Fruit fly (Drosophila melanogaster) whole organism, embryonic: ENCODE measurements around the gene Upf2.

Experiments used
- Adf1 ChIP-seq: fragments of 200-800 bp; sonication (Bioruptor generic); IDR thresholded peaks from 2 replicates; pipeline ENCODE4 v1.3.6; 2022; ENCODE audit warnings: missing biosample characterization, missing genetic modification characterization
- CG11456 ChIP-seq: fragments of 200-800 bp; sonication (Bioruptor generic); IDR thresholded peaks from 3 replicates; pipeline ENCODE4 v1.3.6; 2022; ENCODE audit warnings: missing biosample characterization, missing genetic modification characterization
- CG12942 ChIP-seq: fragments of 200-800 bp; sonication (Bioruptor generic); optimal IDR thresholded peaks from 3 replicates; lab custom pipeline; 2016; ENCODE audit warnings: missing biosample characterization, missing genetic modification characterization
- CG13894 ChIP-seq: fragments of 200-800 bp; sonication (Bioruptor generic); optimal IDR thresholded peaks from 3 replicates; lab custom pipeline; 2018; ENCODE audit warnings: missing biosample characterization, mild to moderate bottlenecking, missing genetic modification characterization, moderate library complexity
- CG14014 ChIP-seq: fragments of 200-800 bp; sonication (Bioruptor generic); IDR thresholded peaks from 2 replicates; pipeline ENCODE4 v1.3.6; 2022; ENCODE audit warnings: missing biosample characterization, missing genetic modification characterization
- CG15601 ChIP-seq: fragments of 200-800 bp; sonication (Bioruptor generic); optimal IDR thresholded peaks from 3 replicates; lab custom pipeline; 2019; ENCODE audit warnings: missing biosample characterization, mild to moderate bottlenecking, missing genetic modification characterization, moderate library complexity
- CG16779 ChIP-seq: fragments of 200-800 bp; sonication (Bioruptor generic); IDR thresholded peaks from 2 replicates; pipeline ENCODE4 v1.3.6; 2022; ENCODE audit warnings: missing biosample characterization, missing genetic modification characterization
- CG17568 ChIP-seq: fragments of 200-800 bp; sonication (Bioruptor generic); optimal IDR thresholded peaks from 2 replicates; lab custom pipeline; 2018; ENCODE audit warnings: missing biosample characterization, mild to moderate bottlenecking, missing genetic modification characterization, moderate library complexity
- CG18619 ChIP-seq: fragments of 200-800 bp; sonication (Bioruptor generic); optimal IDR thresholded peaks from 3 replicates; lab custom pipeline; 2017; ENCODE audit warnings: missing biosample characterization, mild to moderate bottlenecking, missing genetic modification characterization
- CG2712 ChIP-seq: fragments of 200-800 bp; optimal IDR thresholded peaks from 3 replicates; lab custom pipeline; 2019; ENCODE audit warnings: missing biosample characterization, mild to moderate bottlenecking, missing genetic modification characterization, moderate library complexity
- CG30020 ChIP-seq: fragments of 200-800 bp; optimal IDR thresholded peaks from 2 replicates; lab custom pipeline; 2019; ENCODE audit warnings: missing biosample characterization, mild to moderate bottlenecking, missing genetic modification characterization, moderate library complexity
- CG4820 ChIP-seq: fragments of 200-800 bp; sonication (Bioruptor generic); optimal IDR thresholded peaks from 3 replicates; lab custom pipeline; 2016; ENCODE audit warnings: missing biosample characterization, missing genetic modification characterization
- CG4854 ChIP-seq: fragments of 200-800 bp; sonication (Bioruptor generic); optimal IDR thresholded peaks from 2 replicates; lab custom pipeline; 2016; ENCODE audit warnings: missing biosample characterization, missing genetic modification characterization, inconsistent platforms
- CG5180 ChIP-seq: fragments of 200-800 bp; sonication (Bioruptor generic); optimal IDR thresholded peaks from 3 replicates; lab custom pipeline; 2017; ENCODE audit warnings: missing biosample characterization, missing genetic modification characterization, mild to moderate bottlenecking, moderate library complexity, missing genetic modification reagents
- CG6272 ChIP-seq: fragments of 200-800 bp; sonication (Bioruptor generic); IDR thresholded peaks from 2 replicates; pipeline ENCODE4 v1.3.6; 2022; ENCODE audit warnings: missing biosample characterization, missing genetic modification characterization
- CG6791 ChIP-seq: fragments of 200-800 bp; sonication (Bioruptor generic); IDR thresholded peaks from 3 replicates; pipeline ENCODE4 v1.3.6; 2022; ENCODE audit warnings: missing biosample characterization, missing genetic modification characterization; ENCODE audit not compliant: partially characterized antibody
- CG7357 ChIP-seq: fragments of 200-800 bp; sonication (Bioruptor generic); IDR thresholded peaks from 3 replicates; pipeline ENCODE4 v1.3.6; 2022; ENCODE audit warnings: missing biosample characterization, missing genetic modification characterization
- CG7928 ChIP-seq: fragments of 200-800 bp; sonication (Bioruptor generic); optimal IDR thresholded peaks from 2 replicates; lab custom pipeline; 2017; ENCODE audit warnings: missing biosample characterization, mild to moderate bottlenecking, missing genetic modification characterization
- CG7963 ChIP-seq: fragments of 200-800 bp; sonication (Bioruptor generic); IDR thresholded peaks from 3 replicates; pipeline ENCODE4 v1.3.6; 2022; ENCODE audit warnings: missing biosample characterization, missing genetic modification characterization; ENCODE audit not compliant: partially characterized antibody
- CG9609 ChIP-seq: fragments of 200-800 bp; sonication (Bioruptor generic); optimal IDR thresholded peaks from 3 replicates; lab custom pipeline; 2016; ENCODE audit warnings: missing biosample characterization, missing genetic modification characterization
- Drgx ChIP-seq: fragments of 200-800 bp; sonication (Bioruptor generic); IDR thresholded peaks from 2 replicates; pipeline ENCODE4 v1.3.6; 2022; ENCODE audit warnings: missing biosample characterization, missing genetic modification characterization
- Hey ChIP-seq: fragments of 200-800 bp; sonication (Bioruptor generic); optimal IDR thresholded peaks from 3 replicates; lab custom pipeline; 2018; ENCODE audit warnings: missing biosample characterization, mild to moderate bottlenecking, missing genetic modification characterization
- Hr78 ChIP-seq, 2 experiments: fragments of 200-800 bp in 1 of 2; fragments of >200 bp in 1 of 2; sonication (Bioruptor generic) in 1 of 2; optimal IDR thresholded peaks; 2 replicates each; lab custom pipeline; 2017 to 2019; ENCODE audit warnings: missing biosample characterization in 2 of 2, missing genetic modification characterization in 2 of 2, mild to moderate bottlenecking in 1 of 2, moderate library complexity in 1 of 2
- Hsf ChIP-seq: fragments of 200-800 bp; sonication (Bioruptor generic); optimal IDR thresholded peaks from 3 replicates; lab custom pipeline; 2016; ENCODE audit warnings: missing biosample characterization, missing genetic modification characterization
- Mrtf ChIP-seq: fragments of 200-800 bp; sonication (Bioruptor generic); IDR thresholded peaks from 3 replicates; pipeline ENCODE4 v1.3.6; 2022; ENCODE audit warnings: missing biosample characterization, missing genetic modification characterization
- Pdp1 ChIP-seq, 2 experiments: fragments of 200-800 bp; sonication (Bioruptor generic); optimal IDR thresholded peaks; 3 replicates each; lab custom pipeline; 2016; ENCODE audit warnings: missing biosample characterization in 2 of 2, missing genetic modification characterization in 2 of 2, mild to moderate bottlenecking in 1 of 2, moderate library complexity in 1 of 2
- Side ChIP-seq: fragments of 200-800 bp; sonication (Bioruptor generic); optimal IDR thresholded peaks from 2 replicates; lab custom pipeline; 2016; ENCODE audit warnings: missing biosample characterization, missing genetic modification characterization
- Sin3A ChIP-seq: fragments of >200 bp; optimal IDR thresholded peaks from 2 replicates; lab custom pipeline; 2018
- Vsx1 ChIP-seq: fragments of 200-800 bp; sonication (Bioruptor generic); optimal IDR thresholded peaks from 2 replicates; lab custom pipeline; 2017; ENCODE audit warnings: missing biosample characterization, mild to moderate bottlenecking, missing genetic modification characterization, missing genetic modification reagents
- Xrp1 ChIP-seq: fragments of 200-800 bp; sonication (Bioruptor generic); IDR thresholded peaks from 2 replicates; pipeline ENCODE4 v1.3.6; 2022; ENCODE audit warnings: missing biosample characterization, missing genetic modification characterization
- bab2 ChIP-seq: fragments of 200-800 bp; sonication (Bioruptor generic); optimal IDR thresholded peaks from 2 replicates; lab custom pipeline; 2016; ENCODE audit warnings: missing biosample characterization, missing genetic modification characterization
- ems ChIP-seq: fragments of 200-800 bp; sonication (Bioruptor generic); optimal IDR thresholded peaks from 3 replicates; lab custom pipeline; 2016; ENCODE audit warnings: missing biosample characterization, missing genetic modification characterization
- exex ChIP-seq: fragments of 200-800 bp; sonication (Bioruptor generic); optimal IDR thresholded peaks from 4 replicates; lab custom pipeline; 2018; ENCODE audit warnings: missing biosample characterization, mild to moderate bottlenecking, missing genetic modification characterization, moderate library complexity
- fd64A ChIP-seq: fragments of 200-800 bp; sonication (Bioruptor generic); optimal IDR thresholded peaks from 3 replicates; lab custom pipeline; 2018; ENCODE audit warnings: missing biosample characterization, mild to moderate bottlenecking, missing genetic modification characterization
- gcm2 ChIP-seq: fragments of 200-800 bp; sonication (Bioruptor generic); optimal IDR thresholded peaks from 2 replicates; lab custom pipeline; 2016; ENCODE audit warnings: missing biosample characterization, missing genetic modification characterization
- grn ChIP-seq: fragments of 200-800 bp; sonication (Bioruptor generic); optimal IDR thresholded peaks from 3 replicates; lab custom pipeline; 2017; ENCODE audit warnings: missing biosample characterization, missing genetic modification characterization
- kah ChIP-seq: fragments of 200-800 bp; sonication (Bioruptor generic); optimal IDR thresholded peaks from 2 replicates; lab custom pipeline; 2018; ENCODE audit warnings: missing biosample characterization, mild to moderate bottlenecking, missing genetic modification characterization
- kni ChIP-seq: fragments of 200-800 bp; sonication (Bioruptor generic); optimal IDR thresholded peaks from 3 replicates; lab custom pipeline; 2017; ENCODE audit warnings: mild to moderate bottlenecking, missing biosample characterization, missing genetic modification reagents, missing genetic modification characterization
- odd ChIP-seq: fragments of 200-800 bp; sonication (Bioruptor generic); optimal IDR thresholded peaks from 2 replicates; lab custom pipeline; 2017; ENCODE audit warnings: missing biosample characterization, mild to moderate bottlenecking, missing genetic modification characterization
- pita ChIP-seq: fragments of 200-800 bp; sonication (Bioruptor generic); optimal IDR thresholded peaks from 2 replicates; lab custom pipeline; 2017; ENCODE audit warnings: missing biosample characterization, mild to moderate bottlenecking, missing genetic modification characterization
- prd ChIP-seq, 3 experiments: fragments of >200 bp in 2 of 3; fragments of 200-800 bp in 1 of 3; sonication (Bioruptor generic) in 1 of 3; optimal IDR thresholded peaks in 2 of 3; IDR thresholded peaks in 1 of 3; 2 replicates in 2 of 3; 3 replicates in 1 of 3; pipeline versions ENCODE4 v1.3.6 to Lab custom; 2017 to 2022; ENCODE audit warnings: missing biosample characterization in 1 of 3, missing genetic modification characterization in 1 of 3
- sd ChIP-seq: fragments of 200-800 bp; sonication (Bioruptor generic); optimal IDR thresholded peaks from 3 replicates; lab custom pipeline; 2018; ENCODE audit warnings: missing biosample characterization, mild to moderate bottlenecking, missing genetic modification characterization, moderate library complexity
- seq ChIP-seq: fragments of 200-800 bp; sonication (Bioruptor generic); IDR thresholded peaks from 2 replicates; pipeline ENCODE4 v1.3.6; 2022; ENCODE audit warnings: missing biosample characterization, missing genetic modification characterization
- sima ChIP-seq: fragments of 200-800 bp; sonication (Bioruptor generic); optimal IDR thresholded peaks from 2 replicates; lab custom pipeline; 2016; ENCODE audit warnings: missing biosample characterization, missing genetic modification characterization
- tin ChIP-seq: fragments of 200-800 bp; sonication (Bioruptor generic); optimal IDR thresholded peaks from 3 replicates; lab custom pipeline; 2016; ENCODE audit warnings: missing biosample characterization, missing genetic modification characterization
- unc-4 ChIP-seq: fragments of 200-800 bp; sonication (Bioruptor generic); IDR thresholded peaks from 2 replicates; pipeline ENCODE4 v1.3.6; 2022; ENCODE audit warnings: missing biosample characterization, missing genetic modification characterization; ENCODE audit not compliant: partially characterized antibody
- vfl ChIP-seq: fragments of 200-800 bp; sonication (Bioruptor generic); optimal IDR thresholded peaks from 2 replicates; lab custom pipeline; 2016; ENCODE audit warnings: missing biosample characterization, missing genetic modification characterization
- z ChIP-seq: fragments of 200-800 bp; sonication (Bioruptor generic); IDR thresholded peaks from 3 replicates; pipeline ENCODE4 v1.3.6; 2022; ENCODE audit warnings: missing biosample characterization, missing genetic modification characterization
- zfh1 ChIP-seq: fragments of 200-800 bp; sonication (Bioruptor generic); IDR thresholded peaks from 3 replicates; pipeline ENCODE4 v1.3.6; 2022; ENCODE audit warnings: missing biosample characterization, missing genetic modification characterization
- zfh2 ChIP-seq: fragments of 200-800 bp; sonication (Bioruptor generic); optimal IDR thresholded peaks from 2 replicates; lab custom pipeline; 2016; ENCODE audit warnings: missing biosample characterization, missing genetic modification characterization

Upf2 gene

DNA sequence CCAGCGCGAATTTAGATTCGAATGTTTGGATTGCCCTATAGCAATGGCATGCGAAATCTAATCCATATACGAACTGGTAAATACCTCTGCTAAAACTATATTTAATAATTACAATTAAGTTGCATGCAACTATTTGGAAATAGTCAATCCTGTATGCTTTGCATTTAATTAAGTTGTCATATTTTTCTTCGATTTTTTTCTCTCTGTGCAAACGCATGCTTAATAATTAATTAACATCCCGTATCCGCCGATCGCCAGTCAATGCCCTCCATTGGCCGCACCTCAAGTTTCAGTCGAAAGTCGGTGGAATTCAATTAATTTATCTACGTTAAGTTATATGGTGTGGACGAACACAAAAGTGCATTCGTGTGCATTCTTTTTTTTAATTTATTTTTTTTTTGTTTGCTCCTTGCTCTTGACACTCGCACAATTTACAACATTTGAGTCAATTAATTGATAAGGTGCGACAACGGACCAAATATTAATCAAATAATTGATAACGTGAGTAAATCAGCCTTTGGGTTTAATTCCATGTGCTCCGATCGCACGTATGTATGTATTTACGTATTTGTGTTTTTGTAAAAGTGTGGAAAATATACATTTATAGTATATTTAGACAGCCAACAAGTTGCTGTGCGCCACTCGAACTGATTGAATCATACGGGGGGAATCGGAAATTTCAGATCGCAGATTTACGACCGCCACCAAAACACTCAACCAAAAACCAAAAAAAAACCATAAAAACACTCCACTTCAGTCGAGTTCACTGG is 31.2 kb upstream of the Upf2 start (continued):
- TF ChIP-seq prd (optimal IDR thresholded peaks at IDR 0.05; lab: Kevin White, UChicago) = no peak
- no peak for TF ChIP-seq prd (GFP tag; IDR thresholded peaks at IDR 0.05; lab: Robert Waterston, UW)
- peak; percentile 92 for TF ChIP-seq exex
- TF ChIP-seq kah (GFP tag; lab: Kevin White, UChicago) = peak; percentile 31
- no peak for TF ChIP-seq unc-4
- no peak for TF ChIP-seq CG17568 (GFP tag; lab: Kevin White, UChicago)
- no peak for TF ChIP-seq CG30020 (tag; lab: Kevin White, UChicago)
- TF ChIP-seq CG14014 (GFP tag; lab: Robert Waterston, UW) = no peak
- no peak for TF ChIP-seq Mrtf (GFP tag; lab: Robert Waterston, UW)
- no peak for TF ChIP-seq seq
- no peak for TF ChIP-seq Hsf (GFP tag; lab: Kevin White, UChicago)
- TF ChIP-seq CG7928 (GFP tag; lab: Kevin White, UChicago) = no peak
- no peak for TF ChIP-seq CG7963 (GFP tag; lab: Robert Waterston, UW)
- TF ChIP-seq CG6791 (GFP tag; lab: Robert Waterston, UW) = no peak
- no peak for TF ChIP-seq CG16779
- 0 out of 2 replicates have a peak, but pooled peaks have one; percentile 7 for TF ChIP-seq Xrp1 (GFP tag; lab: Robert Waterston, UW)
- TF ChIP-seq odd (GFP tag; lab: Kevin White, UChicago) = no peak
- no peak for TF ChIP-seq Drgx
- TF ChIP-seq CG12942 (GFP tag; lab: Kevin White, UChicago) = no peak
- TF ChIP-seq z (GFP tag; lab: Robert Waterston, UW) = peak; percentile 80
- peak; percentile 32 for TF ChIP-seq sd (tag; lab: Kevin White, UChicago)
- no peak for TF ChIP-seq gcm2 (GFP tag; lab: Kevin White, UChicago)
- no peak for TF ChIP-seq bab2 (GFP tag; lab: Kevin White, UChicago)
- TF ChIP-seq sima (GFP tag; lab: Kevin White, UChicago) = no peak
- TF ChIP-seq CG5180 (GFP tag; lab: Kevin White, UChicago) = peak; percentile 67
- no peak for TF ChIP-seq zfh1
- TF ChIP-seq CG6272 (GFP tag; lab: Robert Waterston, UW) = no peak
- no peak for TF ChIP-seq Adf1
- TF ChIP-seq CG15601 (tag; lab: Kevin White, UChicago) = peak; percentile 10
- no peak for TF ChIP-seq CG2712
- no peak for TF ChIP-seq tin (GFP tag; lab: Kevin White, UChicago)
- TF ChIP-seq vfl (GFP tag; lab: Kevin White, UChicago) = no peak
- no peak for TF ChIP-seq zfh2
- peak in 1 of 2 experiments; percentile 50 for TF ChIP-seq Pdp1 (GFP tag; optimal IDR thresholded peaks at IDR 0.05; lab: Kevin White, UChicago)
- TF ChIP-seq ems (GFP tag; lab: Kevin White, UChicago) = no peak
- no peak for TF ChIP-seq kni (GFP tag; lab: Kevin White, UChicago)
- TF ChIP-seq fd64A = peak; percentile 0
- no peak for TF ChIP-seq CG4854 (GFP tag; lab: Kevin White, UChicago)
- TF ChIP-seq CG9609 = no peak
- peak; percentile 14 for TF ChIP-seq Vsx1
- no peak for TF ChIP-seq CG11456 (GFP tag; lab: Robert Waterston, UW)
- TF ChIP-seq Sin3A (lab: Kevin White, UChicago) = no peak
- no peak for TF ChIP-seq CG4820 (GFP tag; lab: Kevin White, UChicago)
- no peak for TF ChIP-seq Hey
- TF ChIP-seq CG18619 (GFP tag; lab: Kevin White, UChicago) = no peak
- no peak for TF ChIP-seq pita (GFP tag; lab: Kevin White, UChicago)
- TF ChIP-seq CG13894 = no peak
- no peak for TF ChIP-seq CG7357 (GFP tag; lab: Robert Waterston, UW)
- TF ChIP-seq Side = no peak
- peak; percentile 89 for TF ChIP-seq grn (GFP tag; lab: Kevin White, UChicago)
- TF ChIP-seq Hr78 (GFP tag; optimal IDR thresholded peaks at IDR 0.05; lab: Kevin White, UChicago) = peak in 1 of 2 experiments; percentile 53
